Fruit fly (Drosophila melanogaster) whole organism, embryonic: Measurements from ENCODE around the gene CG14830.

ENCODE experiments used
- Abd-B ChIP-seq: fragments of 200-800 bp; sonication (Bioruptor generic); optimal IDR thresholded peaks from 2 replicates; lab custom pipeline; 2018; ENCODE audit warnings: missing biosample characterization, mild to moderate bottlenecking, missing genetic modification characterization, moderate library complexity
- Ada2b ChIP-seq: fragments of 200-800 bp; sonication (Bioruptor generic); IDR thresholded peaks from 2 replicates; pipeline ENCODE4 v1.3.6; 2022; ENCODE audit warnings: missing biosample characterization, missing genetic modification characterization
- Asciz ChIP-seq: fragments of 200-800 bp; sonication (Bioruptor generic); optimal IDR thresholded peaks from 2 replicates; lab custom pipeline; 2017; ENCODE audit warnings: missing biosample characterization, mild to moderate bottlenecking, missing genetic modification characterization, missing genetic modification reagents
- CG11247 ChIP-seq: fragments of 200-800 bp; sonication (Bioruptor generic); IDR thresholded peaks from 2 replicates; pipeline ENCODE4 v1.3.6; 2022; ENCODE audit warnings: missing biosample characterization, missing genetic modification characterization
- CG11456 ChIP-seq: fragments of 200-800 bp; sonication (Bioruptor generic); IDR thresholded peaks from 3 replicates; pipeline ENCODE4 v1.3.6; 2022; ENCODE audit warnings: missing biosample characterization, missing genetic modification characterization
- CG12769 ChIP-seq: fragments of 200-800 bp; sonication (Bioruptor generic); optimal IDR thresholded peaks from 2 replicates; lab custom pipeline; 2019; ENCODE audit warnings: missing biosample characterization, mild to moderate bottlenecking, missing genetic modification characterization, moderate library complexity
- CG14965 ChIP-seq: fragments of 200-800 bp; sonication (Bioruptor generic); optimal IDR thresholded peaks from 2 replicates; lab custom pipeline; 2016; ENCODE audit warnings: missing biosample characterization, missing genetic modification characterization, borderline replicate concordance
- CG2712 ChIP-seq: fragments of 200-800 bp; optimal IDR thresholded peaks from 3 replicates; lab custom pipeline; 2019; ENCODE audit warnings: missing biosample characterization, mild to moderate bottlenecking, missing genetic modification characterization, moderate library complexity
- CG32772 ChIP-seq: fragments of 200-800 bp; sonication (Bioruptor generic); IDR thresholded peaks from 2 replicates; pipeline ENCODE4 v1.3.6; 2022; ENCODE audit warnings: missing biosample characterization, missing genetic modification characterization
- CG42726 ChIP-seq: fragments of 200-800 bp; sonication (Bioruptor generic); IDR thresholded peaks from 2 replicates; pipeline ENCODE4 v1.3.6; 2022; ENCODE audit warnings: missing biosample characterization, missing genetic modification characterization; ENCODE audit not compliant: partially characterized antibody
- CG7372 ChIP-seq: fragments of 200-800 bp; sonication (Bioruptor generic); IDR thresholded peaks from 2 replicates; pipeline ENCODE4 v1.3.6; 2022; ENCODE audit warnings: missing biosample characterization, missing genetic modification characterization
- CG7963 ChIP-seq: fragments of 200-800 bp; sonication (Bioruptor generic); IDR thresholded peaks from 3 replicates; pipeline ENCODE4 v1.3.6; 2022; ENCODE audit warnings: missing biosample characterization, missing genetic modification characterization; ENCODE audit not compliant: partially characterized antibody
- CG8765 ChIP-seq: fragments of 200-800 bp; sonication (Bioruptor generic); IDR thresholded peaks from 2 replicates; pipeline ENCODE4 v1.3.6; 2022; ENCODE audit warnings: missing biosample characterization, missing genetic modification characterization
- Camta ChIP-seq: fragments of 200-800 bp; sonication (Bioruptor generic); optimal IDR thresholded peaks from 2 replicates; lab custom pipeline; 2016; ENCODE audit warnings: missing biosample characterization, missing genetic modification characterization
- Chrac-16 ChIP-seq: fragments of 200-800 bp; sonication (Bioruptor generic); optimal IDR thresholded peaks from 3 replicates; lab custom pipeline; 2016; ENCODE audit warnings: missing biosample characterization, missing genetic modification characterization
- D19B ChIP-seq: fragments of 200-800 bp; sonication (Bioruptor generic); optimal IDR thresholded peaks from 2 replicates; lab custom pipeline; 2017; ENCODE audit warnings: missing biosample characterization, mild to moderate bottlenecking, missing genetic modification characterization
- Dip2 ChIP-seq: fragments of 200-800 bp; sonication (Bioruptor generic); IDR thresholded peaks from 2 replicates; pipeline ENCODE4 v1.3.6; 2022; ENCODE audit warnings: missing biosample characterization, missing genetic modification characterization
- Dll ChIP-seq: fragments of 200-800 bp; sonication (Bioruptor generic); IDR thresholded peaks from 4 replicates; pipeline ENCODE4 v1.3.6; 2022; ENCODE audit warnings: missing biosample characterization, missing genetic modification characterization; ENCODE audit not compliant: partially characterized antibody
- Doc2 ChIP-seq: fragments of 200-800 bp; sonication (Bioruptor generic); IDR thresholded peaks from 2 replicates; pipeline ENCODE4 v1.3.6; 2022; ENCODE audit warnings: missing biosample characterization, missing genetic modification characterization
- HmgZ ChIP-seq: fragments of 200-800 bp; sonication (Bioruptor generic); optimal IDR thresholded peaks from 2 replicates; lab custom pipeline; 2018; ENCODE audit warnings: missing biosample characterization, mild to moderate bottlenecking, missing genetic modification characterization
- MTF-1 ChIP-seq: fragments of 200-800 bp; sonication (Bioruptor generic); optimal IDR thresholded peaks from 2 replicates; lab custom pipeline; 2018; ENCODE audit warnings: missing biosample characterization, mild to moderate bottlenecking, missing genetic modification characterization, borderline replicate concordance
- Six4 ChIP-seq: fragments of 200-800 bp; sonication (Bioruptor generic); optimal IDR thresholded peaks from 2 replicates; lab custom pipeline; 2016; ENCODE audit warnings: missing biosample characterization, missing genetic modification characterization
- Sry-β ChIP-seq: fragments of 200-800 bp; sonication (Bioruptor generic); optimal IDR thresholded peaks from 2 replicates; lab custom pipeline; 2018; ENCODE audit warnings: missing biosample characterization, mild to moderate bottlenecking, missing genetic modification characterization, moderate library complexity
- Sry-δ ChIP-seq: fragments of 200-800 bp; sonication (Bioruptor generic); optimal IDR thresholded peaks from 2 replicates; lab custom pipeline; 2016; ENCODE audit warnings: missing biosample characterization, missing genetic modification characterization
- Tbp ChIP-seq: fragments of >200 bp; optimal IDR thresholded peaks from 2 replicates; lab custom pipeline; 2018; ENCODE audit warnings: missing biosample characterization, missing genetic modification characterization
- Usf ChIP-seq: fragments of 200-800 bp; sonication (Bioruptor generic); optimal IDR thresholded peaks from 2 replicates; lab custom pipeline; 2017; ENCODE audit warnings: missing genotype, missing biosample characterization, missing genetic modification characterization
- bbx ChIP-seq: fragments of 200-800 bp; sonication (Bioruptor generic); IDR thresholded peaks from 2 replicates; pipeline ENCODE4 v1.3.6; 2022; ENCODE audit warnings: missing biosample characterization, missing genetic modification characterization; ENCODE audit not compliant: partially characterized antibody
- bcd ChIP-seq: fragments of 200-800 bp; sonication (Bioruptor generic); optimal IDR thresholded peaks from 2 replicates; lab custom pipeline; 2017; ENCODE audit warnings: missing biosample characterization, mild to moderate bottlenecking, missing genetic modification characterization
- bsh ChIP-seq, 2 experiments: fragments of 200-800 bp; sonication (Bioruptor generic); optimal IDR thresholded peaks; 2 replicates each; lab custom pipeline; 2017 to 2018; ENCODE audit warnings: mild to moderate bottlenecking in 2 of 2, missing biosample characterization in 2 of 2, missing genetic modification characterization in 2 of 2, moderate library complexity in 1 of 2
- ci ChIP-seq: fragments of 200-800 bp; sonication (Bioruptor generic); IDR thresholded peaks from 3 replicates; pipeline ENCODE4 v1.3.6; 2022; ENCODE audit warnings: missing biosample characterization, missing genetic modification characterization
- croc ChIP-seq: fragments of 200-800 bp; sonication (Bioruptor generic); conservative IDR thresholded peaks from 3 replicates; pipeline ENCODE4 v1.3.6; 2022; ENCODE audit warnings: missing biosample characterization, missing genetic modification characterization
- danr ChIP-seq: fragments of 200-800 bp; sonication (Bioruptor generic); IDR thresholded peaks from 2 replicates; pipeline ENCODE4 v1.3.6; 2022; ENCODE audit warnings: missing biosample characterization, missing genetic modification characterization
- fd102C ChIP-seq: fragments of 200-800 bp; sonication (Bioruptor generic); optimal IDR thresholded peaks from 2 replicates; lab custom pipeline; 2018; ENCODE audit warnings: missing biosample characterization, mild to moderate bottlenecking, missing genetic modification characterization, moderate library complexity
- fd96Cb ChIP-seq: fragments of 200-800 bp; sonication (Bioruptor generic); optimal IDR thresholded peaks from 2 replicates; lab custom pipeline; 2018; ENCODE audit warnings: missing biosample characterization, mild to moderate bottlenecking, missing genetic modification characterization, moderate library complexity
- gsb-n ChIP-seq: fragments of 200-800 bp; sonication (Bioruptor generic); optimal IDR thresholded peaks from 3 replicates; lab custom pipeline; 2018; ENCODE audit warnings: missing biosample characterization, mild to moderate bottlenecking, missing genetic modification characterization
- gt ChIP-seq: fragments of 200-800 bp; sonication (Bioruptor generic); IDR thresholded peaks from 2 replicates; pipeline ENCODE4 v1.3.6; 2022; ENCODE audit warnings: missing biosample characterization, missing genetic modification characterization
- hb ChIP-seq: fragments of 200-800 bp; sonication (Bioruptor generic); IDR thresholded peaks from 3 replicates; pipeline ENCODE4 v1.3.6; 2022; ENCODE audit warnings: missing biosample characterization, missing genetic modification characterization; ENCODE audit not compliant: partially characterized antibody
- kay ChIP-seq: fragments of 200-800 bp; sonication (Bioruptor generic); optimal IDR thresholded peaks from 2 replicates; lab custom pipeline; 2016; ENCODE audit warnings: missing biosample characterization, missing genetic modification characterization
- kni ChIP-seq: fragments of 200-800 bp; sonication (Bioruptor generic); optimal IDR thresholded peaks from 3 replicates; lab custom pipeline; 2017; ENCODE audit warnings: mild to moderate bottlenecking, missing biosample characterization, missing genetic modification reagents, missing genetic modification characterization
- lmd ChIP-seq: fragments of 200-800 bp; sonication (Bioruptor generic); IDR thresholded peaks from 2 replicates; pipeline ENCODE4 v1.3.6; 2022; ENCODE audit warnings: missing biosample characterization, missing genetic modification characterization
- prd ChIP-seq, 3 experiments: fragments of >200 bp in 2 of 3; fragments of 200-800 bp in 1 of 3; sonication (Bioruptor generic) in 1 of 3; optimal IDR thresholded peaks in 2 of 3; IDR thresholded peaks in 1 of 3; 2 replicates in 2 of 3; 3 replicates in 1 of 3; pipeline versions ENCODE4 v1.3.6 to Lab custom; 2017 to 2022; ENCODE audit warnings: missing biosample characterization in 1 of 3, missing genetic modification characterization in 1 of 3
- pum ChIP-seq: fragments of 200-800 bp; sonication (Bioruptor generic); optimal IDR thresholded peaks from 2 replicates; lab custom pipeline; 2016; ENCODE audit warnings: missing biosample characterization, missing genetic modification characterization
- row ChIP-seq: fragments of 200-800 bp; sonication (Bioruptor generic); IDR thresholded peaks from 3 replicates; pipeline ENCODE4 v1.3.6; 2022; ENCODE audit warnings: missing biosample characterization, missing genetic modification characterization
- sens ChIP-seq: fragments of 200-800 bp; sonication (Bioruptor generic); peaks from one replicate; lab custom pipeline; 2016; ENCODE audit warnings: missing biosample characterization, missing genetic modification characterization
- slbo ChIP-seq: fragments of 200-800 bp; sonication (Bioruptor generic); IDR thresholded peaks from 2 replicates; pipeline ENCODE4 v1.3.6; 2022; ENCODE audit warnings: missing biosample characterization, missing genetic modification characterization
- slp2 ChIP-seq: fragments of 200-800 bp; sonication (Bioruptor generic); optimal IDR thresholded peaks from 2 replicates; lab custom pipeline; 2016; ENCODE audit warnings: missing biosample characterization, missing genetic modification characterization
- tll ChIP-seq, 2 experiments: fragments of 200-800 bp in 1 of 2; fragments of >200 bp in 1 of 2; sonication (Bioruptor generic) in 1 of 2; optimal IDR thresholded peaks; 2 replicates each; lab custom pipeline; 2017 to 2019; ENCODE audit warnings: missing biosample characterization in 2 of 2, missing genetic modification characterization in 2 of 2, mild to moderate bottlenecking in 1 of 2, moderate library complexity in 1 of 2
- toy ChIP-seq: fragments of 200-800 bp; sonication (Bioruptor generic); IDR thresholded peaks from 2 replicates; pipeline ENCODE4 v1.3.6; 2022; ENCODE audit warnings: missing biosample characterization, missing genetic modification characterization
- ttk ChIP-seq: fragments of 200-800 bp; sonication (Bioruptor generic); IDR thresholded peaks from 2 replicates; pipeline ENCODE4 v2.1.2; 2022; ENCODE audit warnings: missing biosample characterization, missing genetic modification characterization
- z ChIP-seq: fragments of 200-800 bp; sonication (Bioruptor generic); IDR thresholded peaks from 3 replicates; pipeline ENCODE4 v1.3.6; 2022; ENCODE audit warnings: missing biosample characterization, missing genetic modification characterization

CG14830 gene

DNA sequence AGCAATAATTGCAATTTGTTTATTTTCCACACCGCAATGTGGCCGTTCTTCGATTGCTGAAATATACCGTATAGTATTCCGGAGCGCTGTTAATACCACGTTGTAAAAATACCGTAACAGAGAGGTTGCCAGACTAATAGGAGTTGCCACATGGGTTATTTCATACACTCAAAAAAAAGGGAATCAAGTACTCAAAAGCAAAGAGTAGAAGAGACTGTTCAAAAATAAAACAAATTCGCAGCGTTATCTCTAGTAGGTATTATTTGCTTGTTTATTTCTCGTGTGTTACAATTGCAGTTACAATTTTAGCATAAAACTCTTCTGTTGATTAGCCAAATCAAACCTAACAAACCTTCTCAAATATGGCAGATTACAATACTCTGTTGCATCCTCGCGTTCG lies 13.3 kb downstream of the CG14830 start, which contains the start of gene MED4 (continued):
- TF ChIP-seq CG12769 (peak; percentile 85), lmd (GFP tag; lab: Robert Waterston, UW) (peak; percentile 83), Ada2b (GFP tag; lab: Robert Waterston, UW) (peak; percentile 60), sens (GFP tag; lab: Kevin White, UChicago) (peak; percentile 97), croc (GFP tag; lab: Robert Waterston, UW) (peak; percentile 41; the same call in 1 of the 3 replicates), ci (GFP tag; lab: Robert Waterston, UW) (peak; percentile 89), HmgZ (tag; lab: Kevin White, UChicago) (peak; percentile 87), Chrac-16 (GFP tag; lab: Kevin White, UChicago) (peak; percentile 80), fd102C (GFP tag; lab: Kevin White, UChicago) (no peak), CG32772 (GFP tag; lab: Robert Waterston, UW) (peak; percentile 52), Doc2 (GFP tag; lab: Robert Waterston, UW) (no peak), CG2712 (tag; lab: Kevin White, UChicago) (peak; percentile 77), CG7963 (no peak), Dll (peak; percentile 19; the same call in 1 of the 4 replicates), pum (GFP tag; lab: Kevin White, UChicago) (peak; percentile 83), toy (no peak), CG11456 (GFP tag; lab: Robert Waterston, UW) (peak; percentile 85), Tbp (GFP tag; lab: Kevin White, UChicago) (no peak), bbx (GFP tag; lab: Robert Waterston, UW) (no peak), tll (GFP tag; optimal IDR thresholded peaks at IDR 0.05; lab: Kevin White, UChicago) (no peak), Sry-β (GFP tag; lab: Kevin White, UChicago) (peak; percentile 16), Usf (GFP tag; lab: Kevin White, UChicago) (peak; percentile 19), gsb-n (tag; lab: Kevin White, UChicago) (peak; percentile 65), slbo (GFP tag; lab: Robert Waterston, UW) (peak; percentile 91), hb (GFP tag; lab: Robert Waterston, UW) (no peak), z (GFP tag; lab: Robert Waterston, UW) (no peak), Sry-δ (GFP tag; lab: Kevin White, UChicago) (peak; percentile 65), danr (0 out of 2 replicates have a peak, but pooled peaks have one; percentile 25), bcd (peak; percentile 70), prd (optimal IDR thresholded peaks at IDR 0.05; lab: Kevin White, UChicago) (no peak), prd (GFP tag; IDR thresholded peaks at IDR 0.05; lab: Robert Waterston, UW) (peak; percentile 80), kni (no peak), Asciz (GFP tag; lab: Kevin White, UChicago) (peak; percentile 61), slp2 (peak; percentile 54), Six4 (GFP tag; lab: Kevin White, UChicago) (peak; percentile 73), gt (peak; percentile 13; the same call in 1 of the 2 replicates), CG11247 (peak; percentile 71), Abd-B (GFP tag; lab: Kevin White, UChicago) (peak; percentile 56), CG7372 (peak; percentile 36; the same call in 1 of the 2 replicates), D19B (GFP tag; lab: Kevin White, UChicago) (peak; percentile 56), CG42726 (no peak), MTF-1 (GFP tag; lab: Kevin White, UChicago) (peak; percentile 65), ttk (peak; percentile 82), CG8765 (no peak), Dip2 (GFP tag; lab: Robert Waterston, UW) (no peak), fd96Cb (tag; lab: Kevin White, UChicago) (peak; percentile 61), kay (GFP tag; lab: Kevin White, UChicago) (peak; percentile 66), row (GFP tag; lab: Robert Waterston, UW) (peak; percentile 83), Camta (peak; percentile 81), CG14965 (GFP tag; lab: Kevin White, UChicago) (no peak), bsh (GFP tag; optimal IDR thresholded peaks at IDR 0.05; lab: Kevin White, UChicago) (peak; percentile 48 to 71)
